Fruit fly (Drosophila melanogaster): ENCODE measurements around the gene soti.

The soti gene

dm6 chr3R:14430291-14430690, 48.8 kb upstream of the soti start (continued):
- peak; percentile 71 for TF ChIP-seq CG6808 (GFP tag; optimal IDR thresholded peaks at IDR 0.05)
- peak; percentile 18 for TF ChIP-seq CG32006 (GFP tag; optimal IDR thresholded peaks at IDR 0.05)
- TF ChIP-seq fkh (GFP tag; optimal IDR thresholded peaks at IDR 0.05), result no peak
- peak; percentile 80 for TF ChIP-seq esn (GFP tag; optimal IDR thresholded peaks at IDR 0.05)
- peak; percentile 28 for TF ChIP-seq CG8319 (GFP tag; optimal IDR thresholded peaks at IDR 0.05)
- TF ChIP-seq Smox (GFP tag; optimal IDR thresholded peaks at IDR 0.05), result peak; percentile 65
- TF ChIP-seq dac (GFP tag; optimal IDR thresholded peaks at IDR 0.05), result no peak
- no peak for TF ChIP-seq CG6854 (GFP tag; optimal IDR thresholded peaks at IDR 0.05)
- TF ChIP-seq Sox15 (GFP tag; optimal IDR thresholded peaks at IDR 0.05), result peak; percentile 48
- TF ChIP-seq CG6276 (GFP tag; optimal IDR thresholded peaks at IDR 0.05), result no peak

dm6 chr3R:14426524-14426923, 45.0 kb upstream of the soti start:
- TF ChIP-seq fd85E (GFP tag; optimal IDR thresholded peaks at IDR 0.05), result no peak
- peak; percentile 59 for TF ChIP-seq CG6276 (GFP tag; optimal IDR thresholded peaks at IDR 0.05)
- TF ChIP-seq pdm3 (GFP tag; optimal IDR thresholded peaks at IDR 0.05), result no peak
- TF ChIP-seq CG15336 (GFP tag; IDR thresholded peaks at IDR 0.05), result peak; percentile 59
- no peak for TF ChIP-seq Eip78C (GFP tag)
- peak; percentile 69; the same call in 2 of the 3 replicates for TF ChIP-seq CG8119 (GFP tag; IDR thresholded peaks at IDR 0.05)
- TF ChIP-seq eg (GFP tag; IDR thresholded peaks at IDR 0.05), result peak; percentile 74
- peak in 1 of 2 experiments; percentile 50 for TF ChIP-seq ss (GFP tag; optimal IDR thresholded peaks at IDR 0.05)
- TF ChIP-seq CG1621 (tag; optimal IDR thresholded peaks at IDR 0.05), result no peak
- TF ChIP-seq Lpt (GFP tag; optimal IDR thresholded peaks at IDR 0.05), result peak; percentile 20
- peak; percentile 5 for TF ChIP-seq CG3919 (GFP tag; optimal IDR thresholded peaks at IDR 0.05)
- no peak for TF ChIP-seq Hr39 (GFP tag; optimal IDR thresholded peaks at IDR 0.05)
- TF ChIP-seq CG31627 (GFP tag; optimal IDR thresholded peaks at IDR 0.05), result no peak
- TF ChIP-seq CG7368 (GFP tag; optimal IDR thresholded peaks at IDR 0.05), result peak; percentile 15
- TF ChIP-seq CG32006 (GFP tag; optimal IDR thresholded peaks at IDR 0.05), result peak; percentile 32
- TF ChIP-seq CG6808 (GFP tag; optimal IDR thresholded peaks at IDR 0.05), result no peak
- TF ChIP-seq Sox102F (GFP tag; optimal IDR thresholded peaks at IDR 0.05), result no peak

- TF ChIP-seq eg (GFP tag; IDR thresholded peaks at IDR 0.05), result no peak
Measured at dm6 chr3R:14425483-14425882, 44.0 kb upstream of the soti start.

dm6 chr3R:14424777-14425176, 43.3 kb upstream of the soti start:
- TF ChIP-seq OdsH (GFP tag; optimal IDR thresholded peaks at IDR 0.05), result peak; percentile 19
- peak; percentile 61 for TF ChIP-seq Hr4 (GFP tag; optimal IDR thresholded peaks at IDR 0.05)
- no peak for TF ChIP-seq fd85E (GFP tag; optimal IDR thresholded peaks at IDR 0.05)
- no peak for TF ChIP-seq CG31627 (GFP tag; optimal IDR thresholded peaks at IDR 0.05)
- TF ChIP-seq spab (GFP tag; optimal IDR thresholded peaks at IDR 0.05), result no peak
- peak; percentile 65 for TF ChIP-seq CG6276 (GFP tag; optimal IDR thresholded peaks at IDR 0.05)
- TF ChIP-seq CG8119 (GFP tag; IDR thresholded peaks at IDR 0.05), result peak; percentile 76
- TF ChIP-seq Eip78C (GFP tag), result peak; percentile 63
- TF ChIP-seq CG11762 (GFP tag; optimal IDR thresholded peaks at IDR 0.05; ENCODE audit: insufficient read depth), result no peak
- no peak for TF ChIP-seq cyc (GFP tag; optimal IDR thresholded peaks at IDR 0.05)
- TF ChIP-seq Sox14 (GFP tag; optimal IDR thresholded peaks at IDR 0.05), result no peak
- TF ChIP-seq eg (GFP tag; IDR thresholded peaks at IDR 0.05), result peak; percentile 47; the same call in 1 of the 3 replicates
- TF ChIP-seq salr (GFP tag; optimal IDR thresholded peaks at IDR 0.05), result peak in 1 of 2 experiments; percentile 46
- peak; percentile 28 for TF ChIP-seq net (GFP tag; optimal IDR thresholded peaks at IDR 0.05)
- peak; percentile 72 for TF ChIP-seq CG15336 (GFP tag; IDR thresholded peaks at IDR 0.05)
- peak; percentile 62 for TF ChIP-seq CG32006 (GFP tag; optimal IDR thresholded peaks at IDR 0.05)
- TF ChIP-seq Gug (GFP tag; IDR thresholded peaks at IDR 0.05), result peak; percentile 31; the same call in 1 of the 2 replicates
- peak; percentile 2 for TF ChIP-seq CG3919 (GFP tag; optimal IDR thresholded peaks at IDR 0.05)
- no peak for TF ChIP-seq CG6808 (GFP tag; optimal IDR thresholded peaks at IDR 0.05)
- peak; percentile 24 for TF ChIP-seq CG4318 (GFP tag; optimal IDR thresholded peaks at IDR 0.05)
- TF ChIP-seq CG6163 (GFP tag; IDR thresholded peaks at IDR 0.05), result 0 out of 3 replicates have a peak, but pooled peaks have one; percentile 43
- TF ChIP-seq achi (GFP tag; optimal IDR thresholded peaks at IDR 0.05), result peak; percentile 16

All from whole organism, prepupa.